Worm (Caenorhabditis elegans): ENCODE data around the gene C44C11.6.

C44C11.6 gene

DNA sequence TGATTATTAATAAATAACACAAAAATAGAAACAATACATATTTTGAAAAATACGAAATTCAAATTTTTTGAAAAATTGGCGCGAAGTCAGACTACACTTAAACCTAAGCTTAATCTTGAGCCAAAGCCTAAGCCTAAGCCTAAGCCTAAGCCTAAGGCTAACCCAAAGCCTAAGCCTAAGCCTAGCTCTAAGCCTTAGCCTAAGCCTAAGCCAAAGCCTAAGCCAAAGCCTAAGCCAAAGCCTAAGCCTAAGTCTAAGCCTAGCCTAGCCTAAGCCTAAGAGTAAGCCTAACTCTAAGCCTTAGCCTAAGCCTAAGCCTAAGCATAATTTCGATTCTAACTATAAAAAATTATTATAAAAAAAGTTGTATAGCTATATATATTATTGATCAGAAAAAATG, 36.3 kb downstream of the C44C11.6 start:
- TF ChIP-seq dve-1 (tag; optimal IDR thresholded peaks at IDR 0.05) (peak; percentile 73), ceh-2 (tag; optimal IDR thresholded peaks at IDR 0.05) (no peak)

DNA sequence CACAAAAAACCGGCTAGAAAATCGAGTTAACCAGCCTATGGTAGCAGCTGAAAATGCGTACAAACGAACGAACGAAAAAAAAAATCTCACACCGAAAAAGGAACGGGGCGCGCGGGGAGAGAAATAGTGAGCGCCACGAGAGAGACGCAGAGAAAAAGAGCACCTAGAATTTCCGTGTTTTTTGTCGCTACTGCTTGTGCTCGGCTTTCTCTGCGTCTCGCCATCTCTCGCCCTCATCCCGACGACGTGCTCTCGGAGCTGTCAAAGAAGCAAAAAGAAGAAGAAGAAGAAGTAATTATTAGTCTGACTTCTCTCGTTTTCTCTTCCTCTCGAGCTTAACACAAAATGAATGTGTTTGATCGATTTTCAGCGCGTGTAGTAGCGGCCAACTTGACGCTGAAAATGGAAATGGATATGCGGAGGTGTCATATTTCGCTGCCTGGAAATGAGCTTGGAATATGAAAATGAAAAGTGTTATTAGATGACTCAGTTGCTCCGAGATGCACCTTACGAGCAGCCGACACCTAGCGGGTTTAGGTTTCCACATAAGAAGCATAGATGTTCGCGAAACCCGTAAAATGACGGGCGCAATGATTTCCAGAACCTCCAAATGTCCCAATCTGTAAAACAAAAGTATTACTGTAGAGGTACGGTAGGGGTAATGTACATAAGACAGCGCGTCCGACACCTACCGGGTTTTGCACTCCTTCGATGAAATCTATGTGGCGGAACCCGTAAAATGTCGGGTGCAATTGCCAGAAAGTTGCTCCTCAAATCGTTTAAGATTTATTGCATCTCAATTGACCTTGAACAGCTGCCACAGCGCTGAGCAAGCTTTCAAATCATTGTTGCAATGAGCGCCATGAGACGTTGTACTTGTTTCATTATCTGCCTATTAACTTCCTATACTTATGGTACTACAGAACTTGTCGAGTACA, 38.3 kb downstream of the C44C11.6 start, which contains the start of gene btb-14:
Gene btb-14 (plus strand): TSS at position 839 of the 938 bp plus-strand sequence.
- TF ChIP-seq ceh-31 (tag; optimal IDR thresholded peaks at IDR 0.05) (peak; percentile 2), ceh-45 (GFP tag; IDR thresholded peaks at IDR 0.05) (no peak), rnt-1 (tag; optimal IDR thresholded peaks at IDR 0.05) (no peak), ceh-6 (GFP tag; optimal IDR thresholded peaks at IDR 0.05) (no peak), unc-3 (GFP tag; conservative IDR thresholded peaks at IDR 0.05) (no peak), unc-3 (tag; optimal IDR thresholded peaks at IDR 0.05) (no peak), hlh-6 (tag; optimal IDR thresholded peaks at IDR 0.05) (no peak), ceh-48 (tag; optimal IDR thresholded peaks at IDR 0.05) (peak; percentile 11), elt-2 (tag; optimal IDR thresholded peaks at IDR 0.05) (no peak), ztf-16 (tag; optimal IDR thresholded peaks at IDR 0.05) (no peak), pros-1 (tag; optimal IDR thresholded peaks at IDR 0.05) (no peak), sox-4 (tag; optimal IDR thresholded peaks at IDR 0.05) (no peak)

DNA sequence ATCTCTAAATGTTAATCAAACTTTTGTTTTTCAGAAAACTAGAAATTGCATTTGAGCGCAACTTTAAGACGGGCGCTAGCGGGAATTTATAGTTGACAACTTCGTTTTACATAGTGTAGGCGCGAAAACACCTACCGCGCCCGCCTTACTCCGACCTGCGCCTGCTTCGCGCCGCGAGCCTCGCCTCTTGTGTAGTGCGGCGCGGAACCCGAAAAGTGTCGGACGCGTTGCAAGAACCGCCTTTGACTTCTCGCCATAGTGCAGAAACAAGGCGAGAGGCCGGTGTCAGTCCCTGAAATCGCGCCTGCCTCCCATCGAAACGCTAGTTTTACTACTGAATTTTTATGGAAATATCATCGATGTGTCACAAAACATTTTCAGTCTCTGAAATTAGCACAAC, 41.2 kb downstream of the C44C11.6 start:
- TF ChIP-seq hlh-8 (tag; optimal IDR thresholded peaks at IDR 0.05) (no peak), K09A11.1 (tag; optimal IDR thresholded peaks at IDR 0.05; ENCODE audit: insufficient read depth) (no peak), pax-1 (tag; optimal IDR thresholded peaks at IDR 0.05) (no peak), ztf-16 (tag; optimal IDR thresholded peaks at IDR 0.05) (no peak), sdc-2 (tag; optimal IDR thresholded peaks at IDR 0.05) (no peak), unc-3 (GFP tag; conservative IDR thresholded peaks at IDR 0.05) (no peak), unc-3 (tag; optimal IDR thresholded peaks at IDR 0.05) (no peak)

DNA sequence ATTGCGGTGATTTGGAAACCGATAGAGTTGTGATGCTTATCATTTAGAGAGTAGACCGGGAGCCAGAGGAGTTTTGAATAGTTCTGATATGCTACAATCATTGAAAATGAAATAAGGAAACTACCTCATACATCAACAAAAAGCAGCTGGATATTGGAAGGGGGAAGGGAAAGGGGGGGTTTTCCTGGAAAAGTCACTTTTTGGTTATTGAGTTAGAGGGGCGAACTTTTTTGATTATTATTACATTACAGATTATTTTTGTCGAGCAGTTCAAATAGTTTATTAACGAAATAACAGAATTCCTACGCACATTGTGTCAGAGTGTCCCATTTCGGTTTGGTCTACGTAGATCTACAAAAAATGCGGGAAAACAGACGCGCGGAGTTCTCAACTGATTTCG, 42.2 kb downstream of the C44C11.6 start, which contains the start of gene sre-42:
Gene sre-42 (minus strand): TSS at position 101 of the 400 bp plus-strand sequence.
- TF ChIP-seq C38D4.7 (GFP tag; optimal IDR thresholded peaks at IDR 0.05) (no peak), pros-1 (tag; optimal IDR thresholded peaks at IDR 0.05) (no peak), fkh-6 (tag; optimal IDR thresholded peaks at IDR 0.05) (no peak), ceh-9 (tag; optimal IDR thresholded peaks at IDR 0.05) (no peak), ama-1 (optimal IDR thresholded peaks at IDR 0.05) (no peak), zip-5 (tag; optimal IDR thresholded peaks at IDR 0.05) (no peak), ceh-31 (tag; optimal IDR thresholded peaks at IDR 0.05) (no peak), madf-2 (tag; optimal IDR thresholded peaks at IDR 0.05) (no peak), npax-4 (tag; optimal IDR thresholded peaks at IDR 0.05) (no peak), Y22D7AL.16 (tag; optimal IDR thresholded peaks at IDR 0.05) (no peak), hlh-15 (tag; optimal IDR thresholded peaks at IDR 0.05) (no peak), elt-4 (tag; optimal IDR thresholded peaks at IDR 0.05) (no peak), ceh-24 (tag; optimal IDR thresholded peaks at IDR 0.05) (no peak), dmd-4 (tag; optimal IDR thresholded peaks at IDR 0.05; ENCODE audit: borderline replicate concordance) (no peak), sox-4 (tag; optimal IDR thresholded peaks at IDR 0.05) (no peak), odd-2 (tag; optimal IDR thresholded peaks at IDR 0.05) (no peak), mec-3 (tag; optimal IDR thresholded peaks at IDR 0.05; ENCODE audit: borderline replicate concordance) (no peak), nhr-232 (tag; optimal IDR thresholded peaks at IDR 0.05) (no peak), unc-3 (GFP tag; conservative IDR thresholded peaks at IDR 0.05) (no peak), unc-3 (tag; optimal IDR thresholded peaks at IDR 0.05) (no peak), ztf-16 (tag; optimal IDR thresholded peaks at IDR 0.05) (no peak)

DNA sequence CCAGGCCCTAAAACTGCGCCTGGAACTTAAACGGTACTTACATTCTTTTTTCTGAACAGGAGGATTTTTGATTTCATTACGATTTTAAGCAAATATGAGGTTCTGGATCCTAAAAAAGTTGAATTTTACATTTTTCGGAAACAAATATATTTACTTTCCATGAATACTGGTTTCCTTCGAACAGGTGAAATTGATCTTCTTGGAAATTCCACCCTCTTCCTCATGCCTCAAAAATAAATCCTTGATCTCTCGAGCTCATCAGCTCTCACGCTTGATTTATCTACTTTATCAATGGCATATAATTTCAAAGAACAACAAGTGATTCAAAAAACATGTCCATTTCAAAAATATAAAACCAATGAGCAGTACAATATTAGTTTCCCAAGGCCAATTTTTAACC, 42.9 kb downstream of the C44C11.6 start:
- no peak for TF ChIP-seq unc-3 (GFP tag; conservative IDR thresholded peaks at IDR 0.05)
- no peak for TF ChIP-seq unc-3 (tag; optimal IDR thresholded peaks at IDR 0.05)
- TF ChIP-seq unc-42 (tag; optimal IDR thresholded peaks at IDR 0.05) = no peak
- TF ChIP-seq pha-2 (tag; optimal IDR thresholded peaks at IDR 0.05) = no peak
- no peak for TF ChIP-seq C38D4.7 (GFP tag; optimal IDR thresholded peaks at IDR 0.05)
- TF ChIP-seq T23F11.4 (GFP tag; optimal IDR thresholded peaks at IDR 0.05) = no peak
- TF ChIP-seq hlh-30 (tag; optimal IDR thresholded peaks at IDR 0.05; ENCODE audit: insufficient read depth) = no peak
- no peak for TF ChIP-seq ama-1 (optimal IDR thresholded peaks at IDR 0.05)

All from whole organism, late embryonic.